Worm (Caenorhabditis elegans) whole organism, L3 larva: ENCODE results near the gene molo-1.

Experiments used
- ZK546.5 ChIP-seq: sonication (generic microtip); optimal IDR thresholded peaks from 2 replicates; lab custom pipeline; 2017; ENCODE audit warnings: missing biosample characterization, missing genetic modification characterization
- aly-2 ChIP-seq: fragments of 150-350 bp; optimal IDR thresholded peaks from 2 replicates; lab custom pipeline; 2014; ENCODE audit warnings: missing biosample characterization, missing genetic modification characterization
- ama-1 ChIP-seq: fragments of 150-350 bp; optimal IDR thresholded peaks from 2 replicates; lab custom pipeline; 2018
- ceh-16 ChIP-seq: sonication (generic microtip); optimal IDR thresholded peaks from 2 replicates; lab custom pipeline; 2017; ENCODE audit warnings: missing biosample characterization, missing genetic modification characterization
- ceh-28 ChIP-seq: fragments of 150-350 bp; optimal IDR thresholded peaks from 2 replicates; lab custom pipeline; 2014; ENCODE audit warnings: missing biosample characterization, missing genetic modification reagents, missing genetic modification characterization
- ceh-82 ChIP-seq: fragments of 150-350 bp; optimal IDR thresholded peaks from 2 replicates; lab custom pipeline; 2014; ENCODE audit warnings: missing biosample characterization, missing genetic modification characterization
- daf-12 ChIP-seq: fragments of 150-350 bp; optimal IDR thresholded peaks from 2 replicates; lab custom pipeline; 2014; ENCODE audit warnings: missing biosample characterization, missing genetic modification reagents, missing genetic modification characterization
- egl-27 ChIP-seq: sonication (generic microtip); optimal IDR thresholded peaks from 4 replicates; lab custom pipeline; 2017; ENCODE audit warnings: missing biosample characterization, missing genetic modification reagents, missing genetic modification characterization
- egl-5 ChIP-seq: fragments of 150-350 bp; optimal IDR thresholded peaks from 2 replicates; lab custom pipeline; 2017; ENCODE audit warnings: missing biosample characterization, missing genetic modification reagents, missing genetic modification characterization, inconsistent platforms
- elt-2 ChIP-seq: sonication (generic microtip); optimal IDR thresholded peaks from 2 replicates; lab custom pipeline; 2016; ENCODE audit warnings: missing genetic modification reagents, mild to moderate bottlenecking, missing genetic modification characterization, missing compliant biosample characterization
- elt-3 ChIP-seq, 3 experiments: fragments of 150-350 bp in 1 of 3; sonication (generic microtip) in 2 of 3; optimal IDR thresholded peaks; 2 replicates in 2 of 3; 4 replicates in 1 of 3; lab custom pipeline; 2014 to 2017; ENCODE audit warnings: missing biosample characterization in 3 of 3, missing genetic modification characterization in 3 of 3
- fkh-10 ChIP-seq: sonication (generic microtip); optimal IDR thresholded peaks from 2 replicates; lab custom pipeline; 2017; ENCODE audit warnings: missing biosample characterization, missing genetic modification reagents, missing genetic modification characterization
- fkh-2 ChIP-seq: fragments of 150-350 bp; optimal IDR thresholded peaks from 2 replicates; lab custom pipeline; 2014; ENCODE audit warnings: missing biosample characterization, missing genetic modification reagents, missing genetic modification characterization
- fos-1 ChIP-seq: fragments of 150-350 bp; optimal IDR thresholded peaks from 2 replicates; lab custom pipeline; 2014; ENCODE audit warnings: missing biosample characterization, missing genetic modification characterization
- hmg-11 ChIP-seq: sonication (generic microtip); optimal IDR thresholded peaks from 2 replicates; lab custom pipeline; 2016; ENCODE audit warnings: missing genetic modification characterization, missing compliant biosample characterization
- lin-39 ChIP-seq: fragments of 150-350 bp; optimal IDR thresholded peaks from 2 replicates; lab custom pipeline; 2018; ENCODE audit warnings: missing biosample characterization, missing genetic modification reagents, missing genetic modification characterization
- mdl-1 ChIP-seq: fragments of 150-350 bp; optimal IDR thresholded peaks from 2 replicates; lab custom pipeline; 2014; ENCODE audit warnings: missing biosample characterization, missing genetic modification characterization
- mml-1 ChIP-seq: fragments of 150-350 bp; sonication (generic microtip); optimal IDR thresholded peaks from 3 replicates; lab custom pipeline; 2014; ENCODE audit warnings: missing biosample characterization, missing genetic modification characterization
- nfya-1 ChIP-seq: sonication (generic microtip); optimal IDR thresholded peaks from 2 replicates; lab custom pipeline; 2017; ENCODE audit warnings: missing genetic modification characterization, mild to moderate bottlenecking, missing compliant biosample characterization, antibody characterized with exemption, moderate library complexity; ENCODE audit not compliant: insufficient read depth
- nhr-12 ChIP-seq: fragments of 150-350 bp; optimal IDR thresholded peaks from 2 replicates; lab custom pipeline; 2014; ENCODE audit warnings: missing biosample characterization, missing genetic modification characterization
- nhr-237 ChIP-seq: fragments of 150-350 bp; optimal IDR thresholded peaks from 2 replicates; lab custom pipeline; 2014; ENCODE audit warnings: missing biosample characterization, missing genetic modification characterization
- nhr-25 ChIP-seq: sonication (generic microtip); optimal IDR thresholded peaks from 2 replicates; lab custom pipeline; 2017; ENCODE audit warnings: missing biosample characterization, missing genetic modification characterization
- nhr-28 ChIP-seq: fragments of 150-350 bp; optimal IDR thresholded peaks from 2 replicates; lab custom pipeline; 2014; ENCODE audit warnings: missing biosample characterization, missing genetic modification characterization
- nhr-67 ChIP-seq: fragments of 150-350 bp; optimal IDR thresholded peaks from 2 replicates; lab custom pipeline; 2014; ENCODE audit warnings: missing biosample characterization, missing genetic modification characterization
- nhr-76 ChIP-seq: fragments of 150-350 bp; sonication (generic microtip); optimal IDR thresholded peaks from 5 replicates; lab custom pipeline; 2014; ENCODE audit warnings: missing biosample characterization, missing genetic modification characterization
- nhr-77 ChIP-seq: fragments of 150-350 bp; optimal IDR thresholded peaks from 2 replicates; lab custom pipeline; 2014; ENCODE audit warnings: missing biosample characterization, missing genetic modification characterization
- pha-4 ChIP-seq: fragments of 150-350 bp; optimal IDR thresholded peaks from 2 replicates; lab custom pipeline; 2014; ENCODE audit warnings: missing biosample characterization, missing genetic modification reagents, missing genetic modification characterization
- pqm-1 ChIP-seq: fragments of 150-350 bp; optimal IDR thresholded peaks from 2 replicates; lab custom pipeline; 2017; ENCODE audit warnings: missing biosample characterization, missing genetic modification characterization, inconsistent platforms
- sea-2 ChIP-seq: fragments of 150-350 bp; sonication (generic microtip); optimal IDR thresholded peaks from 4 replicates; lab custom pipeline; 2014; ENCODE audit warnings: missing biosample characterization, missing genetic modification reagents, missing genetic modification characterization
- skn-1 ChIP-seq: fragments of 150-350 bp; optimal IDR thresholded peaks from 2 replicates; lab custom pipeline; 2014; ENCODE audit warnings: missing biosample characterization, missing genetic modification characterization
- tbx-2 ChIP-seq: sonication (generic microtip); optimal IDR thresholded peaks from 2 replicates; lab custom pipeline; 2016; ENCODE audit warnings: mild to moderate bottlenecking, missing genetic modification characterization, missing compliant biosample characterization
- unc-62 ChIP-seq: fragments of 150-350 bp; sonication (generic microtip); optimal IDR thresholded peaks from 4 replicates; lab custom pipeline; 2014; ENCODE audit warnings: missing biosample characterization, missing genetic modification reagents, missing genetic modification characterization
- zag-1 ChIP-seq: fragments of 150-350 bp; optimal IDR thresholded peaks from 2 replicates; lab custom pipeline; 2014; ENCODE audit warnings: missing biosample characterization, missing genetic modification characterization
- ztf-11 ChIP-seq: fragments of 150-350 bp; optimal IDR thresholded peaks from 2 replicates; lab custom pipeline; 2014; ENCODE audit warnings: missing biosample characterization, missing genetic modification characterization
- ztf-4 ChIP-seq: fragments of 150-350 bp; optimal IDR thresholded peaks from 2 replicates; lab custom pipeline; 2014; ENCODE audit warnings: missing biosample characterization, missing genetic modification characterization

Gene molo-1

ce11 chrIII:5557246-5557819, 16.5 kb upstream of the molo-1 start, which contains the start of gene rpc-2:
rpc-2 (plus strand) TSS chrIII:5557365.
- TF ChIP-seq ama-1 (peak; percentile 64), aly-2 (no peak), elt-2 (peak; percentile 8)

DNA sequence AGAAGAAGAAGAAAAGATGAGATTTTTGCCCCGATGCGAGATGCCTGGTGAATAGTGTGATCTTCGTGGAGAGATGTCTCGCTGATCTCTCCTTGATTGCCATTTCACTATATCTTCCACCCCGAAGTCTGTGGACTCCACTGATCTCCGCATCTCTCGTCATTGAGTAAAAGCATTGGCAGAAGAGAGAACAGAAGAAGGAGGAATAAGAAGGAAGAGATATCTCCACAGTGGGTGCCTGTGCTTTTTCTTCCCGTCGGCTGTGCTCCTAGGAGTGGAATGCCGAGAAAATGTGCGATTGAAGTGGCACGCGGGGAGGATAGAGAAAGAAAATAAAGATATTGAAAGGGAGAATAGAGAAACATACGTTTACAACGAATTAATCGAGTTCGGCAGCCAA, 10.1 kb upstream of the molo-1 start:
- peak; percentile 23 for TF ChIP-seq nfya-1 (tag; lab: Kevin White, UChicago)
- TF ChIP-seq fkh-2 (tag; lab: Kevin White, UChicago): no peak
- TF ChIP-seq skn-1 (tag; lab: Kevin White, UChicago): no peak
- TF ChIP-seq aly-2: no peak
- TF ChIP-seq mdl-1: no peak

- TF ChIP-seq hmg-11 (tag; lab: Kevin White, UChicago): no peak
- no peak for TF ChIP-seq ZK546.5
- TF ChIP-seq nhr-25: no peak
- TF ChIP-seq fos-1 (tag; lab: Kevin White, UChicago): no peak
- TF ChIP-seq ztf-4 (tag; lab: Kevin White, UChicago): no peak
- TF ChIP-seq elt-3 (tag; optimal IDR thresholded peaks at IDR 0.05; lab: Kevin White, UChicago): no peak
- no peak for TF ChIP-seq sea-2 (GFP tag; lab: Kevin White, UChicago)
- no peak for TF ChIP-seq nhr-67 (tag; lab: Kevin White, UChicago)
- no peak for TF ChIP-seq tbx-2 (tag; lab: Kevin White, UChicago)
- TF ChIP-seq nhr-77: no peak
- no peak for TF ChIP-seq fkh-2 (tag; lab: Kevin White, UChicago)
Measured at ce11 chrIII:5564325-5564724, 9.5 kb upstream of the molo-1 start.

DNA sequence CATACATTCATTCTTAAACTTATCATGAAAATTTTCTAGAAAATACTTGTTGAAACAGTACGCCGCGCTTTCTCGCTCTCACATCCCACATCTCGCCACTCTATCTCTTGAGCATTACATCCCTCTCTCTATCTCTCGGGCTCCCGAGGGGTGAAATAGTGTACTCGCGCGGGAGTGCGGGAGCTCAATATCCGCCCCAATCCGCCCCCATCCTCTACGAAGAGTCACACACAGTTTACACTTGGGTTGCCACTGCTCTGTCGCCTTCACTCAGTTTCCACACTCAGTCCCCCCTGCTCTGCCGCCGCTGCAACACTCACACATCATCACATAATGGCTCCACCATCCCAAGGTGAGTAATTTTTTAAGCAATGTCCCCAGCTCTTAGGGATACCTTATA, 9.0 kb upstream of the molo-1 start, which contains the start of gene mlc-3:
TSS of gene mlc-3 (plus strand) at position 227 of the 400 bp plus-strand sequence.
- TF ChIP-seq ztf-11 (tag; lab: Kevin White, UChicago) (no peak), nhr-25 (no peak), ceh-82 (tag; lab: Kevin White, UChicago) (no peak), pqm-1 (no peak), ztf-4 (tag; lab: Kevin White, UChicago) (no peak), unc-62 (GFP tag; lab: Kevin White, UChicago) (no peak), nhr-67 (tag; lab: Kevin White, UChicago) (no peak), sea-2 (GFP tag; lab: Kevin White, UChicago) (no peak), fkh-10 (no peak), nhr-77 (no peak), ceh-28 (tag; lab: Kevin White, UChicago) (no peak), egl-5 (no peak), ceh-16 (tag; lab: Kevin White, UChicago) (no peak)

ce11 chrIII:5565699-5566098, 8.1 kb upstream of the molo-1 start:
- TF ChIP-seq zag-1 (tag; lab: Kevin White, UChicago) (no peak), egl-27 (no peak), nhr-237 (tag; lab: Kevin White, UChicago) (no peak), nhr-12 (tag; lab: Kevin White, UChicago) (no peak), nhr-76 (tag; lab: Kevin White, UChicago) (no peak), elt-3 (tag; optimal IDR thresholded peaks at IDR 0.05; lab: Kevin White, UChicago) (no peak), daf-12 (no peak), pha-4 (tag; lab: Kevin White, UChicago) (no peak), fkh-10 (no peak), mml-1 (tag; lab: Kevin White, UChicago) (no peak), mdl-1 (no peak), pqm-1 (no peak), lin-39 (tag; lab: Kevin White, UChicago) (no peak), ceh-28 (tag; lab: Kevin White, UChicago) (no peak), tbx-2 (tag; lab: Kevin White, UChicago) (no peak), ama-1 (no peak), nhr-28 (no peak)
